Worm (Caenorhabditis elegans): ENCODE results near the gene tsp-2.

tsp-2 gene

DNA sequence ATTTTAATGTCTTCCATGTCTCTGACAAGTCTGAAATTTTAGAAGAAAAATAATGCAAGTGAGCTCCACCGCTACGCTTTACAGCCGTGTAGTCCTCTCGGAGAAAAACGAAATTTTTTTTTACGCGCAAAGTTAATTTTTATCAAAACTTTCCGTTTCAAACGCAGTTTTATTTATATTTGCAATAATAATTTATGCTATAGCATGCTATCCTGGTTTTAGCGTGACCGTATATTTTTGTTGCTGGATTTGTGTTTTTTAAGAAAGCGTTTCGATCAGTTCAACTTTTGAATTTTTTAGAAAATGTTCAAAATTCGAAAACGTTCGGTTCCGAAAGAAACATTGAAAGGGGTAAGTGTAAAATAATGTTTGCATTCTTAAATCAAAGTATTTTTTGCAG, 46.0 kb downstream of the tsp-2 start, which contains the start of gene C50C3.1:
Gene C50C3.1, plus strand, starts transcription at position 301 of the 400 bp plus-strand sequence.
- no peak for TF ChIP-seq alr-1 (tag; optimal IDR thresholded peaks at IDR 0.05)
- no peak for TF ChIP-seq lin-39 (tag; optimal IDR thresholded peaks at IDR 0.05)
- no peak for TF ChIP-seq sma-3 (GFP tag; optimal IDR thresholded peaks at IDR 0.05)
- no peak for TF ChIP-seq elt-3 (tag; optimal IDR thresholded peaks at IDR 0.05)
- no peak for TF ChIP-seq elt-1 (tag; optimal IDR thresholded peaks at IDR 0.05)
- no peak for TF ChIP-seq peb-1 (tag; optimal IDR thresholded peaks at IDR 0.05)
- no peak for TF ChIP-seq unc-62 (GFP tag; optimal IDR thresholded peaks at IDR 0.05)
- no peak for TF ChIP-seq nhr-10 (tag; optimal IDR thresholded peaks at IDR 0.05)
- TF ChIP-seq nhr-77 (tag; optimal IDR thresholded peaks at IDR 0.05), result no peak
- no peak for TF ChIP-seq dmd-4 (tag; optimal IDR thresholded peaks at IDR 0.05)
- no peak for TF ChIP-seq lsy-2 (tag; optimal IDR thresholded peaks at IDR 0.05)
- no peak for TF ChIP-seq ceh-16 (tag; optimal IDR thresholded peaks at IDR 0.05)
- no peak for TF ChIP-seq ceh-82 (tag; optimal IDR thresholded peaks at IDR 0.05)

DNA sequence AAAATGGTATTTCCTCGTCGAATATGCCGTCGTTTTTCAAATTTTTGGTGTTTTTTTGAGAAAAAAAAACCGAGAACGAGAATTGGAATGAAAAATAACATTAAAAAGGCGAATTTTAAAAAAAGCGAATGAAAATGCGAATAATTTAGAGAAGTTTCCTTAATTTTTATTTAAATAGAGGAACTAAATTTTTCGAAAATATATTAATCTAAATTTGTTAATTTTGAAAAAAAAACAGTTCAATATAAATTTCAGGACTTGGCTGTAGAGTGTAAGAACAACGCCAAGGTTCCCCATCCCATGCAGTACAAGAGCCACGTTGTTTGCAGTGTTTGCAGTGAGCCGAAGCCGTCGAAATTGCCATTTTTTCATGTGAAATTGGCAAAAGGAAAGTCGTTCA, 47.2 kb downstream of the tsp-2 start, which contains the start of gene C50C3.19:
Gene C50C3.19, plus strand, starts transcription at position 301 of the 400 bp plus-strand sequence.
- TF ChIP-seq lin-11 (tag; optimal IDR thresholded peaks at IDR 0.05) (no peak), alr-1 (tag; optimal IDR thresholded peaks at IDR 0.05) (no peak), lin-13 (GFP tag; optimal IDR thresholded peaks at IDR 0.05) (no peak), nhr-23 (tag; optimal IDR thresholded peaks at IDR 0.05) (no peak), blmp-1 (tag; optimal IDR thresholded peaks at IDR 0.05; ENCODE audit: insufficient read depth) (no peak), unc-39 (tag; optimal IDR thresholded peaks at IDR 0.05) (no peak), ceh-16 (tag; optimal IDR thresholded peaks at IDR 0.05) (no peak), sem-4 (tag; optimal IDR thresholded peaks at IDR 0.05) (no peak), lsy-2 (tag; optimal IDR thresholded peaks at IDR 0.05) (no peak), nhr-6 (tag; optimal IDR thresholded peaks at IDR 0.05) (no peak), zag-1 (tag; optimal IDR thresholded peaks at IDR 0.05) (no peak), R02D3.7 (tag; optimal IDR thresholded peaks at IDR 0.05) (no peak), mbf-1 (tag; optimal IDR thresholded peaks at IDR 0.05) (no peak), nhr-12 (tag; optimal IDR thresholded peaks at IDR 0.05) (no peak)
